Fruit fly (Drosophila melanogaster): ENCODE results near the gene Hsp27.

Hsp27 gene

DNA sequence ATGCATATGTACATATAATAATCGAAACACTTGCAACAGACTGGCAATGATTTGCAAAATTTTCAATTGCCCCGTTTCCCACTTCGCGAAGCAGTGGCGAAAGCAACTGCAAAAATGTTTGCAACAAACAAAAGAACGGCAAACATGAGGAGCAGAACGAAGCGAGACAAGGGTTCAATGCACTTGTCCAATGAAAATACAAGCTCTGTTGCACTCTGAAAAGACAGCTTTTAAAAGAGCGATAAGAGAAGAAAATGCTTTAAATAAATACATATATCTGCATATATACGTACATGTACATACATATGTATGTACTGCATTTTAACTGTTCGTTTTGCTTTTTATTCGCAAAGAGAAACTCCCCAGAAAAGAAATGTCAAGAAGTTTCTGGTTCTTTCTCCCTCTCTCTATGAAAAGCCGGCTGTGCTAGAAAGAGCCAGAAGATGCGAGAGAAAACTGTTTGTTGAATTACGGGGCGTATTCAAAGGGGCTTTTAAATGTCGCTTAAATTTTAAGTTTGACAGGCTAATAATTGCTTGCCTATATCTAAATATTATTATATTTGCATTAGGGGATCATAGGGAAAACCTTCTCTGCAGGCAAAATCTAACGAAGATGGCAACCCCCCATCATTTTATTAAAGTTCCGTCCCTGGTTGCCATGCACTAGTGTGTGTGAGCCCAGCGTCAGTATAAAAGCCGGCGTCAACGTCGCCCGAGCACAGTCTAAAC, at the start of gene Hsp27 (continued):
- TF ChIP-seq inv (GFP tag; IDR thresholded peaks at IDR 0.05; ENCODE audit: partially characterized antibody) (no peak), CG6175 (GFP tag; IDR thresholded peaks at IDR 0.05) (peak; percentile 97), Rfx (GFP tag; IDR thresholded peaks at IDR 0.05) (peak; percentile 99), CG14441 (GFP tag; IDR thresholded peaks at IDR 0.05) (peak; percentile 99), CG6854 (GFP tag; optimal IDR thresholded peaks at IDR 0.05) (peak; percentile 95), ewg (GFP tag; optimal IDR thresholded peaks at IDR 0.05) (peak; percentile 97), Dip2 (GFP tag; IDR thresholded peaks at IDR 0.05) (peak; percentile 75), Ets65A (GFP tag) (peak; percentile 98), dmrt99B (tag; optimal IDR thresholded peaks at IDR 0.05) (peak; percentile 99), CG14667 (GFP tag; IDR thresholded peaks at IDR 0.05) (peak; percentile 98), CG3281 (GFP tag; optimal IDR thresholded peaks at IDR 0.05) (peak; percentile 97), ab (GFP tag; optimal IDR thresholded peaks at IDR 0.05) (peak; percentile 75), croc (GFP tag; conservative IDR thresholded peaks at IDR 0.05) (peak; percentile 98), Mes4 (GFP tag; optimal IDR thresholded peaks at IDR 0.05) (peak; percentile 68), Camta (GFP tag; optimal IDR thresholded peaks at IDR 0.05) (peak; percentile 98), CG16779 (GFP tag; IDR thresholded peaks at IDR 0.05) (peak; percentile 97), mld (GFP tag; IDR thresholded peaks at IDR 0.05; ENCODE audit: partially characterized antibody) (no peak), zfh2 (GFP tag; optimal IDR thresholded peaks at IDR 0.05) (peak; percentile 96), CG9932 (GFP tag; IDR thresholded peaks at IDR 0.05) (peak; percentile 96), dysf (GFP tag; IDR thresholded peaks at IDR 0.05) (peak; percentile 99), gsb (GFP tag; IDR thresholded peaks at IDR 0.05) (peak; percentile 96), BtbVII (GFP tag; optimal IDR thresholded peaks at IDR 0.05) (peak; percentile 96), E2f2 (GFP tag; IDR thresholded peaks at IDR 0.05) (peak; percentile 84), CG34422 (GFP tag; IDR thresholded peaks at IDR 0.05) (peak; percentile 99), nmo (GFP tag; optimal IDR thresholded peaks at IDR 0.05) (peak; percentile 99), CG4707 (GFP tag; optimal IDR thresholded peaks at IDR 0.05) (peak; percentile 92), CG2199 (GFP tag; IDR thresholded peaks at IDR 0.05) (peak; percentile 99), btn (GFP tag; optimal IDR thresholded peaks at IDR 0.05) (peak; percentile 94), CG10543 (GFP tag; optimal IDR thresholded peaks at IDR 0.05) (peak; percentile 74), en (GFP tag; optimal IDR thresholded peaks at IDR 0.05) (peak; percentile 65), CG3407 (GFP tag; optimal IDR thresholded peaks at IDR 0.05) (peak; percentile 98), Atf-2 (GFP tag; optimal IDR thresholded peaks at IDR 0.05) (peak; percentile 86), ken (GFP tag; IDR thresholded peaks at IDR 0.05) (peak; percentile 99), CG15073 (GFP tag; optimal IDR thresholded peaks at IDR 0.05) (peak; percentile 85), tx (GFP tag; optimal IDR thresholded peaks at IDR 0.05) (peak; percentile 70), CG12071 (GFP tag; optimal IDR thresholded peaks at IDR 0.05) (peak; percentile 97), zen (tag; optimal IDR thresholded peaks at IDR 0.05) (peak; percentile 97), Mad (GFP tag; optimal IDR thresholded peaks at IDR 0.05) (peak; percentile 95), CG10431 (GFP tag; optimal IDR thresholded peaks at IDR 0.05) (peak; percentile 93), sqz (GFP tag; optimal IDR thresholded peaks at IDR 0.05) (peak; percentile 93), CG17912 (GFP tag; optimal IDR thresholded peaks at IDR 0.05) (peak; percentile 54), CG8944 (GFP tag; optimal IDR thresholded peaks at IDR 0.05) (peak; percentile 86), ems (GFP tag; optimal IDR thresholded peaks at IDR 0.05) (peak; percentile 99), unpg (GFP tag; optimal IDR thresholded peaks at IDR 0.05) (peak; percentile 99), hb (GFP tag; IDR thresholded peaks at IDR 0.05; ENCODE audit: partially characterized antibody) (no peak), Gug (GFP tag; IDR thresholded peaks at IDR 0.05) (peak; percentile 99), dimm (GFP tag; IDR thresholded peaks at IDR 0.05) (peak; percentile 91), CG2202 (tag; optimal IDR thresholded peaks at IDR 0.05) (peak; percentile 95), CG8765 (GFP tag; IDR thresholded peaks at IDR 0.05) (peak; percentile 97), CG1647 (GFP tag; optimal IDR thresholded peaks at IDR 0.05) (peak; percentile 97), Ets97D (GFP tag; optimal IDR thresholded peaks at IDR 0.05) (peak; percentile 90)
